Fruit fly (Drosophila melanogaster) whole organism: ENCODE data around the gene gdl.
A peak's percentile ranks its signal among the peaks of the same experiment; 100 is the strongest.

Experiments
- CG8478 ChIP-seq: fragments of >200 bp; optimal IDR thresholded peaks from 2 replicates; lab custom pipeline; 2018; ENCODE audit warnings: inconsistent platforms
- Dll ChIP-seq: fragments of >200 bp; optimal IDR thresholded peaks from 2 replicates; lab custom pipeline; 2017
- EcR ChIP-seq, 2 experiments: fragments of >200 bp; optimal IDR thresholded peaks; 2 replicates each; lab custom pipeline; 2017; ENCODE audit warnings: missing biosample characterization in 2 of 2, missing genetic modification characterization in 2 of 2, missing genetic modification reagents in 2 of 2
- pan ChIP-seq: fragments of >200 bp; optimal IDR thresholded peaks from 2 replicates; lab custom pipeline; 2017
- psq ChIP-seq: fragments of >200 bp; optimal IDR thresholded peaks from 2 replicates; lab custom pipeline; 2017
- usp ChIP-seq: fragments of >200 bp; optimal IDR thresholded peaks from 2 replicates; lab custom pipeline; 2017; ENCODE audit warnings: missing biosample characterization, missing genetic modification characterization, mixed read lengths

Gene gdl

dm6 chr3L:15528096-15528495 lies 18.9 kb downstream of the gdl start, which contains the start of gene CG42728:
TSS of gene CG42728 (minus strand) at chr3L:15528196.
- no peak for TF ChIP-seq pan (lab: Kevin White, UChicago)
- TF ChIP-seq usp (GFP tag; lab: Kevin White, UChicago): no peak
- no peak for TF ChIP-seq Dll
- TF ChIP-seq CG8478: no peak
- TF ChIP-seq psq: no peak
- TF ChIP-seq EcR (GFP tag; optimal IDR thresholded peaks at IDR 0.05; lab: Kevin White, UChicago): no peak

dm6 chr3L:15529143-15529542 lies 19.9 kb downstream of the gdl start, which contains the start of gene obst-H:
TSS of gene obst-H (minus strand) at chr3L:15529243.
- TF ChIP-seq CG8478 (no peak), usp (GFP tag; lab: Kevin White, UChicago) (no peak), pan (lab: Kevin White, UChicago) (no peak), psq (no peak), EcR (GFP tag; optimal IDR thresholded peaks at IDR 0.05; lab: Kevin White, UChicago) (no peak), Dll (no peak)

dm6 chr3L:15530071-15530470 lies 20.8 kb downstream of the gdl start:
- TF ChIP-seq usp (GFP tag; lab: Kevin White, UChicago) (no peak), psq (no peak), EcR (GFP tag; optimal IDR thresholded peaks at IDR 0.05; lab: Kevin White, UChicago) (no peak), Dll (no peak), pan (lab: Kevin White, UChicago) (no peak), CG8478 (no peak)

dm6 chr3L:15530638-15531225 lies 21.5 kb downstream of the gdl start:
- TF ChIP-seq usp (GFP tag; lab: Kevin White, UChicago) (no peak), pan (lab: Kevin White, UChicago) (no peak), EcR (GFP tag; optimal IDR thresholded peaks at IDR 0.05; lab: Kevin White, UChicago) (no peak), psq (no peak), CG8478 (no peak)

- TF ChIP-seq Dll (no peak), CG8478 (no peak), psq (no peak), pan (lab: Kevin White, UChicago) (no peak), usp (GFP tag; lab: Kevin White, UChicago) (no peak), EcR (GFP tag; optimal IDR thresholded peaks at IDR 0.05; lab: Kevin White, UChicago) (no peak)
Observed at dm6 chr3L:15531423-15532325, 22.4 kb downstream of the gdl start, which contains the start of gene CG43248. TSS of gene CG43248 (minus strand) at chr3L:15531473.

dm6 chr3L:15532368-15533030 lies 23.3 kb downstream of the gdl start:
- TF ChIP-seq EcR (GFP tag; optimal IDR thresholded peaks at IDR 0.05; lab: Kevin White, UChicago): peak in 1 of 2 experiments; percentile 39
- no peak for TF ChIP-seq psq
- no peak for TF ChIP-seq usp (GFP tag; lab: Kevin White, UChicago)

- TF ChIP-seq psq (no peak), Dll (no peak), usp (GFP tag; lab: Kevin White, UChicago) (no peak), EcR (GFP tag; optimal IDR thresholded peaks at IDR 0.05; lab: Kevin White, UChicago) (no peak), CG8478 (no peak), pan (lab: Kevin White, UChicago) (no peak)
Observed at dm6 chr3L:15533402-15534129, 24.3 kb downstream of the gdl start.

dm6 chr3L:15534274-15535227 lies 25.3 kb downstream of the gdl start:
- TF ChIP-seq EcR (GFP tag; optimal IDR thresholded peaks at IDR 0.05; lab: Kevin White, UChicago) (peak in 1 of 2 experiments; percentile 12), Dll (no peak), pan (lab: Kevin White, UChicago) (peak; percentile 98)

dm6 chr3L:15535228-15535598 lies 26.0 kb downstream of the gdl start, which contains the start of gene CrebA:
TSS of gene CrebA (plus strand) at chr3L:15535395.
- TF ChIP-seq pan (lab: Kevin White, UChicago) (no peak), CG8478 (no peak), EcR (GFP tag; optimal IDR thresholded peaks at IDR 0.05; lab: Kevin White, UChicago) (no peak), psq (no peak), usp (GFP tag; lab: Kevin White, UChicago) (no peak)

- TF ChIP-seq pan (lab: Kevin White, UChicago) (no peak), CG8478 (no peak), EcR (GFP tag; optimal IDR thresholded peaks at IDR 0.05; lab: Kevin White, UChicago) (no peak), psq (no peak), Dll (no peak), usp (GFP tag; lab: Kevin White, UChicago) (no peak)
Observed at dm6 chr3L:15535800-15536225, 26.6 kb downstream of the gdl start.

dm6 chr3L:15536550-15536949 lies 27.3 kb downstream of the gdl start:
- TF ChIP-seq usp (GFP tag; lab: Kevin White, UChicago) (no peak), EcR (GFP tag; optimal IDR thresholded peaks at IDR 0.05; lab: Kevin White, UChicago) (no peak), pan (lab: Kevin White, UChicago) (peak; percentile 1)
